Fruit fly (Drosophila melanogaster): ENCODE data around the gene ChAT.
A peak's percentile ranks its signal among the peaks of the same experiment; 100 is the strongest.

Gene ChAT

dm6 chr3R:18739978-18740954 is 35.0 kb downstream of the ChAT start (continued):
- TF ChIP-seq Neu2 (GFP tag; optimal IDR thresholded peaks at IDR 0.05; ENCODE audit: borderline replicate concordance) (no peak), exex (tag; optimal IDR thresholded peaks at IDR 0.05) (no peak), Hr51 (GFP tag; optimal IDR thresholded peaks at IDR 0.05) (peak in 1 of 2 experiments; percentile 8), hkb (optimal IDR thresholded peaks at IDR 0.05) (no peak), hkb (GFP tag; IDR thresholded peaks at IDR 0.05) (0 out of 2 replicates have a peak, but pooled peaks have one; percentile 52), Rx (GFP tag; IDR thresholded peaks at IDR 0.05) (no peak), Drgx (GFP tag; IDR thresholded peaks at IDR 0.05) (no peak), Xrp1 (GFP tag; IDR thresholded peaks at IDR 0.05) (no peak), TFAM (GFP tag; optimal IDR thresholded peaks at IDR 0.05) (no peak), Med (GFP tag) (peak; percentile 83), fd96Cb (tag; optimal IDR thresholded peaks at IDR 0.05) (no peak), ssp (GFP tag; IDR thresholded peaks at IDR 0.05) (no peak), danr (GFP tag; IDR thresholded peaks at IDR 0.05) (no peak), Ets97D (GFP tag; optimal IDR thresholded peaks at IDR 0.05) (no peak), CG14050 (GFP tag; IDR thresholded peaks at IDR 0.05) (no peak), Awh (GFP tag; IDR thresholded peaks at IDR 0.05) (no peak), Trl (optimal IDR thresholded peaks at IDR 0.05) (peak; percentile 88 to 98), Trl (GFP tag; optimal IDR thresholded peaks at IDR 0.05) (no peak), CG5245 (GFP tag; optimal IDR thresholded peaks at IDR 0.05) (no peak), CG12769 (tag; optimal IDR thresholded peaks at IDR 0.05) (peak; percentile 31), Kr (GFP tag; optimal IDR thresholded peaks at IDR 0.05) (no peak), Atf6 (GFP tag; IDR thresholded peaks at IDR 0.05) (no peak), cg (GFP tag; optimal IDR thresholded peaks at IDR 0.05) (peak; percentile 3), chinmo (GFP tag; IDR thresholded peaks at IDR 0.05; ENCODE audit: partially characterized antibody) (peak; percentile 62; the same call in 2 of the 4 replicates), E2f1 (GFP tag; IDR thresholded peaks at IDR 0.05) (no peak), eyg (GFP tag; optimal IDR thresholded peaks at IDR 0.05) (no peak), gfzf (GFP tag; optimal IDR thresholded peaks at IDR 0.05) (no peak), CG1024 (GFP tag; IDR thresholded peaks at IDR 0.05) (no peak), mld (GFP tag; IDR thresholded peaks at IDR 0.05; ENCODE audit: partially characterized antibody) (no peak), pb (GFP tag; optimal IDR thresholded peaks at IDR 0.05) (no peak), cas (GFP tag; IDR thresholded peaks at IDR 0.05) (no peak), amos (GFP tag; IDR thresholded peaks at IDR 0.05; ENCODE audit: partially characterized antibody) (peak; percentile 49; the same call in 1 of the 2 replicates), her (GFP tag; optimal IDR thresholded peaks at IDR 0.05) (no peak), CG18764 (GFP tag; optimal IDR thresholded peaks at IDR 0.05) (no peak), CG2116 (GFP tag; optimal IDR thresholded peaks at IDR 0.05) (no peak), CG6654 (GFP tag; optimal IDR thresholded peaks at IDR 0.05) (no peak), HmgZ (tag; optimal IDR thresholded peaks at IDR 0.05) (peak; percentile 28), seq (GFP tag; IDR thresholded peaks at IDR 0.05) (0 out of 2 replicates have a peak, but pooled peaks have one; percentile 19), Dll (GFP tag; IDR thresholded peaks at IDR 0.05; ENCODE audit: partially characterized antibody) (peak; percentile 51; the same call in 3 of the 4 replicates), Meics (GFP tag; optimal IDR thresholded peaks at IDR 0.05) (peak; percentile 13), gt (GFP tag; IDR thresholded peaks at IDR 0.05) (no peak), slp2 (GFP tag; optimal IDR thresholded peaks at IDR 0.05) (no peak), CG8290 (GFP tag; optimal IDR thresholded peaks at IDR 0.05) (no peak), CG8290 (tag; optimal IDR thresholded peaks at IDR 0.05) (peak in 1 of 2 experiments; percentile 71), usp (GFP tag; optimal IDR thresholded peaks at IDR 0.05) (no peak), prd (optimal IDR thresholded peaks at IDR 0.05) (no peak), prd (GFP tag; IDR thresholded peaks at IDR 0.05) (no peak), HHEX (GFP tag; optimal IDR thresholded peaks at IDR 0.05) (no peak), CG2202 (tag; optimal IDR thresholded peaks at IDR 0.05) (no peak), GATAe (GFP tag; conservative IDR thresholded peaks at IDR 0.05) (no peak)

Measured in whole organism, embryonic.